Worm (Caenorhabditis elegans) whole organism, young adult: ENCODE measurements around the gene C35B1.4.

Experiments used
- C17E4.6 ChIP-seq: fragments of 200-800 bp; sonication (Bioruptor generic); IDR thresholded peaks from 2 replicates; pipeline ENCODE4 v1.3.6; 2022; ENCODE audit warnings: missing genetic modification reagents, missing genetic modification characterization, missing compliant biosample characterization
- F22D6.2 ChIP-seq: sonication (generic microtip); optimal IDR thresholded peaks from 2 replicates; lab custom pipeline; 2016; ENCODE audit warnings: mild to moderate bottlenecking, missing genetic modification characterization, missing compliant biosample characterization
- F39B2.1 ChIP-seq: fragments of 200-800 bp; sonication (Bioruptor generic); IDR thresholded peaks from 2 replicates; pipeline ENCODE4 v1.3.6; 2022; ENCODE audit warnings: missing genetic modification reagents, missing genetic modification characterization, missing compliant biosample characterization
- F49E8.2 ChIP-seq: sonication (generic microtip); optimal IDR thresholded peaks from 3 replicates; lab custom pipeline; 2017; ENCODE audit warnings: missing genetic modification characterization, mild to moderate bottlenecking, missing compliant biosample characterization, antibody characterized with exemption, moderate library complexity; ENCODE audit not compliant: insufficient read depth
- F55B11.4 ChIP-seq: sonication (generic microtip); optimal IDR thresholded peaks from 2 replicates; lab custom pipeline; 2016; ENCODE audit warnings: missing compliant biosample characterization, missing genetic modification characterization, borderline replicate concordance; ENCODE audit not compliant: insufficient read depth
- K12H6.12 ChIP-seq: fragments of 200-800 bp; sonication (Bioruptor generic); optimal IDR thresholded peaks from 2 replicates; lab custom pipeline; 2018; ENCODE audit warnings: mild to moderate bottlenecking, missing genetic modification characterization, missing compliant biosample characterization
- T07F8.4 ChIP-seq: sonication (generic microtip); optimal IDR thresholded peaks from 2 replicates; lab custom pipeline; 2016; ENCODE audit warnings: mild to moderate bottlenecking, missing genetic modification characterization, moderate library complexity, missing compliant biosample characterization
- Y53F4B.3 ChIP-seq: fragments of 200-800 bp; sonication (Bioruptor generic); IDR thresholded peaks from 2 replicates; pipeline ENCODE4 v1.3.6; 2022; ENCODE audit warnings: missing genetic modification reagents, missing genetic modification characterization, missing compliant biosample characterization
- Y95B8A.8 ChIP-seq: fragments of 200-800 bp; sonication (Bioruptor generic); IDR thresholded peaks from 2 replicates; pipeline ENCODE4 v1.3.6; 2022; ENCODE audit warnings: missing genetic modification reagents, missing genetic modification characterization, missing compliant biosample characterization
- akir-1 ChIP-seq: fragments of 200-800 bp; sonication (Bioruptor generic); optimal IDR thresholded peaks from 2 replicates; lab custom pipeline; 2018; ENCODE audit warnings: mild to moderate bottlenecking, missing genetic modification characterization, moderate library complexity, missing compliant biosample characterization
- ceh-79 ChIP-seq: sonication (generic microtip); optimal IDR thresholded peaks from 2 replicates; lab custom pipeline; 2017; ENCODE audit warnings: mild to moderate bottlenecking, missing genetic modification characterization, missing compliant biosample characterization
- chd-7 ChIP-seq: sonication (generic microtip); optimal IDR thresholded peaks from 2 replicates; lab custom pipeline; 2016; ENCODE audit warnings: mild to moderate bottlenecking, missing genetic modification characterization, moderate library complexity, missing compliant biosample characterization
- dpff-1 ChIP-seq: sonication (generic microtip); optimal IDR thresholded peaks from 2 replicates; lab custom pipeline; 2017; ENCODE audit warnings: mild to moderate bottlenecking, missing genetic modification characterization, missing compliant biosample characterization
- dpl-1 ChIP-seq: fragments of 150-350 bp; optimal IDR thresholded peaks from 2 replicates; lab custom pipeline; 2014; ENCODE audit warnings: missing biosample characterization, missing genetic modification reagents, missing genetic modification characterization
- him-1 ChIP-seq: sonication (generic microtip); optimal IDR thresholded peaks from 2 replicates; lab custom pipeline; 2016; ENCODE audit warnings: missing genotype, missing genetic modification reagents, missing genetic modification characterization, missing compliant biosample characterization
- hlh-12 ChIP-seq: sonication (generic microtip); optimal IDR thresholded peaks from 2 replicates; lab custom pipeline; 2016; ENCODE audit warnings: missing genetic modification characterization, missing compliant biosample characterization
- hlh-26 ChIP-seq: fragments of 200-800 bp; sonication (Bioruptor generic); conservative IDR thresholded peaks from 2 replicates; pipeline ENCODE4 v1.3.6; 2022; ENCODE audit warnings: missing genetic modification reagents, missing genetic modification characterization, missing compliant biosample characterization
- hrde-1 ChIP-seq: sonication (generic microtip); optimal IDR thresholded peaks from 2 replicates; lab custom pipeline; 2016; ENCODE audit warnings: missing genetic modification characterization, mild to moderate bottlenecking, missing compliant biosample characterization, moderate library complexity, missing genotype, missing genetic modification reagents, borderline replicate concordance
- lag-1 ChIP-seq: fragments of 200-800 bp; sonication (Bioruptor generic); IDR thresholded peaks from 2 replicates; pipeline ENCODE4 v1.3.6; 2022; ENCODE audit warnings: missing genetic modification reagents, missing genetic modification characterization, missing compliant biosample characterization
- let-607 ChIP-seq, 2 experiments: fragments of 200-800 bp in 1 of 2; sonication (Bioruptor generic) in 1 of 2; sonication (generic microtip) in 1 of 2; optimal IDR thresholded peaks; 2 replicates each; lab custom pipeline; 2016 to 2018; ENCODE audit warnings: mild to moderate bottlenecking in 2 of 2, missing compliant biosample characterization in 2 of 2, missing genetic modification characterization in 2 of 2, moderate library complexity in 2 of 2, missing genotype in 1 of 2
- lin-40 ChIP-seq: sonication (generic microtip); optimal IDR thresholded peaks from 2 replicates; lab custom pipeline; 2016; ENCODE audit warnings: missing genetic modification characterization, mild to moderate bottlenecking, missing compliant biosample characterization, missing genotype, missing genetic modification reagents
- madf-3 ChIP-seq: fragments of 200-800 bp; sonication (Bioruptor generic); IDR thresholded peaks from 2 replicates; pipeline ENCODE4 v1.3.6; 2022; ENCODE audit warnings: missing genetic modification reagents, missing genetic modification characterization, missing compliant biosample characterization
- mcd-1 ChIP-seq: fragments of 200-800 bp; sonication (Bioruptor generic); IDR thresholded peaks from 2 replicates; pipeline ENCODE4 v1.3.6; 2022; ENCODE audit warnings: missing genetic modification reagents, missing genetic modification characterization, missing compliant biosample characterization
- mxl-1 ChIP-seq: sonication (generic microtip); optimal IDR thresholded peaks from 2 replicates; lab custom pipeline; 2016; ENCODE audit warnings: missing genetic modification characterization, missing compliant biosample characterization
- nfya-2 ChIP-seq: fragments of 200-800 bp; sonication (Bioruptor generic); IDR thresholded peaks from 2 replicates; pipeline ENCODE4 v1.3.6; 2022; ENCODE audit warnings: missing genetic modification reagents, missing genetic modification characterization, missing compliant biosample characterization
- nhr-120 ChIP-seq: fragments of 200-800 bp; sonication (Bioruptor generic); IDR thresholded peaks from 2 replicates; pipeline ENCODE4 v1.3.6; 2022; ENCODE audit warnings: missing genetic modification characterization, missing compliant biosample characterization
- snpc-1.1 ChIP-seq: sonication (generic microtip); optimal IDR thresholded peaks from 2 replicates; lab custom pipeline; 2017; ENCODE audit warnings: missing genetic modification characterization, mild to moderate bottlenecking, missing compliant biosample characterization, antibody characterized with exemption, moderate library complexity, missing genotype, missing genetic modification reagents; ENCODE audit not compliant: insufficient read depth
- snpc-1.3 ChIP-seq: sonication (generic microtip); optimal IDR thresholded peaks from 2 replicates; lab custom pipeline; 2017; ENCODE audit warnings: missing genetic modification characterization, mild to moderate bottlenecking, missing compliant biosample characterization, antibody characterized with exemption, moderate library complexity, missing genotype, missing genetic modification reagents; ENCODE audit not compliant: insufficient read depth
- snpc-3.4 ChIP-seq: sonication (generic microtip); optimal IDR thresholded peaks from 2 replicates; lab custom pipeline; 2017; ENCODE audit warnings: missing genetic modification characterization, mild to moderate bottlenecking, missing compliant biosample characterization, antibody characterized with exemption, moderate library complexity, missing genotype, missing genetic modification reagents
- snpc-4 ChIP-seq, 5 experiments: fragments of 150-350 bp in 1 of 5; sonication (generic microtip) in 4 of 5; optimal IDR thresholded peaks; 2 replicates each; lab custom pipeline; 2014 to 2018; ENCODE audit warnings: missing genetic modification characterization in 5 of 5, missing biosample characterization in 3 of 5, antibody characterized with exemption in 2 of 5, mild to moderate bottlenecking in 2 of 5, missing compliant biosample characterization in 2 of 5, missing genotype in 2 of 5, moderate library complexity in 2 of 5, missing genetic modification reagents in 1 of 5
- sptf-2 ChIP-seq: fragments of 200-800 bp; sonication (Bioruptor generic); optimal IDR thresholded peaks from 2 replicates; lab custom pipeline; 2018; ENCODE audit warnings: mild to moderate bottlenecking, missing genetic modification characterization, missing compliant biosample characterization
- tbp1 ChIP-seq: fragments of 200-800 bp; sonication (Bioruptor generic); optimal IDR thresholded peaks from 2 replicates; lab custom pipeline; 2018; ENCODE audit warnings: mild to moderate bottlenecking, missing genetic modification characterization, missing compliant biosample characterization
- tbx-9 ChIP-seq: sonication (generic microtip); optimal IDR thresholded peaks from 2 replicates; lab custom pipeline; 2016; ENCODE audit warnings: borderline replicate concordance, missing genetic modification characterization, inconsistent platforms, missing compliant biosample characterization
- tlf-1 ChIP-seq: fragments of 200-800 bp; sonication (Bioruptor generic); optimal IDR thresholded peaks from 2 replicates; lab custom pipeline; 2018; ENCODE audit warnings: mild to moderate bottlenecking, missing genetic modification characterization, missing compliant biosample characterization
- unc-130 ChIP-seq: sonication (generic microtip); optimal IDR thresholded peaks from 2 replicates; lab custom pipeline; 2016; ENCODE audit warnings: missing genetic modification reagents, missing genetic modification characterization, missing compliant biosample characterization
- xnd-1 ChIP-seq: sonication (generic microtip); optimal IDR thresholded peaks from 2 replicates; lab custom pipeline; 2016; ENCODE audit warnings: missing genotype, missing genetic modification reagents, missing genetic modification characterization, missing compliant biosample characterization
- zfh-2 ChIP-seq: fragments of 200-800 bp; sonication (Bioruptor generic); conservative IDR thresholded peaks from 2 replicates; pipeline ENCODE4 v1.3.6; 2022; ENCODE audit warnings: missing genetic modification reagents, missing genetic modification characterization, missing compliant biosample characterization
- zim-3 ChIP-seq: sonication (generic microtip); optimal IDR thresholded peaks from 2 replicates; lab custom pipeline; 2017; ENCODE audit warnings: mild to moderate bottlenecking, missing genetic modification characterization, moderate library complexity, missing compliant biosample characterization

The C35B1.4 gene

ce11 chrIV:4108767-4109166 is 29.2 kb downstream of the C35B1.4 start, which contains the start of gene C35B1.7:
Gene C35B1.7, plus strand, starts transcription at chrIV:4109067.
- TF ChIP-seq madf-3 (GFP tag; lab: Robert Waterston, UW), result no peak
- TF ChIP-seq zfh-2 (GFP tag; lab: Robert Waterston, UW), result no peak
- TF ChIP-seq K12H6.12, result no peak
- no peak for TF ChIP-seq Y95B8A.8
- no peak for TF ChIP-seq dpl-1 (GFP tag; lab: Kevin White, UChicago)
- no peak for TF ChIP-seq tlf-1
- TF ChIP-seq tbp1, result no peak
- no peak for TF ChIP-seq xnd-1 (tag; lab: Kevin White, UChicago)
- no peak for TF ChIP-seq T07F8.4 (tag; lab: Kevin White, UChicago)
- no peak for TF ChIP-seq lag-1 (GFP tag; lab: Robert Waterston, UW)
- TF ChIP-seq snpc-4 (GFP tag; optimal IDR thresholded peaks at IDR 0.05; lab: Kevin White, UChicago), result no peak
- no peak for TF ChIP-seq snpc-4 (tag; optimal IDR thresholded peaks at IDR 0.05; lab: Kevin White, UChicago)
- TF ChIP-seq him-1 (tag; lab: Kevin White, UChicago), result no peak
- TF ChIP-seq snpc-1.1, result no peak
- TF ChIP-seq, all 124 proteins: peak for 0

- no peak for TF ChIP-seq zim-3 (tag; lab: Kevin White, UChicago)
- no peak for TF ChIP-seq hrde-1 (tag; lab: Kevin White, UChicago)
- TF ChIP-seq unc-130, result no peak
- no peak for TF ChIP-seq mxl-1
- no peak for TF ChIP-seq hlh-12 (tag; lab: Kevin White, UChicago)
- TF ChIP-seq sptf-2 (GFP tag; lab: Kevin White, UChicago), result no peak
- TF ChIP-seq let-607 (tag; optimal IDR thresholded peaks at IDR 0.05; lab: Kevin White, UChicago), result no peak
- no peak for TF ChIP-seq Y53F4B.3 (GFP tag; lab: Robert Waterston, UW)
- no peak for TF ChIP-seq C17E4.6 (GFP tag; lab: Robert Waterston, UW)
- TF ChIP-seq F39B2.1 (GFP tag; lab: Robert Waterston, UW), result no peak
- TF ChIP-seq snpc-1.3 (tag; lab: Kevin White, UChicago), result no peak
- TF ChIP-seq chd-7 (tag; lab: Kevin White, UChicago), result no peak
- TF ChIP-seq lag-1 (GFP tag; lab: Robert Waterston, UW), result no peak
Observed at ce11 chrIV:4112387-4112786, 32.8 kb downstream of the C35B1.4 start, which contains the start of gene F49F1.14. Gene F49F1.14, minus strand, starts transcription at chrIV:4112487.

- no peak for TF ChIP-seq F49E8.2 (tag; lab: Kevin White, UChicago)
- no peak for TF ChIP-seq snpc-3.4 (tag; lab: Kevin White, UChicago)
- TF ChIP-seq hlh-26 (GFP tag; lab: Robert Waterston, UW), result no peak
- TF ChIP-seq dpff-1, result no peak
- TF ChIP-seq akir-1 (GFP tag; lab: Kevin White, UChicago), result no peak
- no peak for TF ChIP-seq tbx-9 (tag; lab: Kevin White, UChicago)
- no peak for TF ChIP-seq F22D6.2
- no peak for TF ChIP-seq F55B11.4 (tag; lab: Kevin White, UChicago)
- TF ChIP-seq ceh-79 (tag; lab: Kevin White, UChicago), result no peak
- no peak for TF ChIP-seq mcd-1
- no peak for TF ChIP-seq hlh-12 (tag; lab: Kevin White, UChicago)
- TF ChIP-seq lin-40, result no peak
- no peak for TF ChIP-seq nfya-2 (GFP tag; lab: Robert Waterston, UW)
- no peak for TF ChIP-seq nhr-120 (GFP tag; lab: Robert Waterston, UW)
Observed at ce11 chrIV:4114526-4114925, 34.9 kb downstream of the C35B1.4 start, which contains the start of gene F49F1.15. Gene F49F1.15, minus strand, starts transcription at chrIV:4114626.
